Worm (Caenorhabditis elegans) whole organism, mixed stage, embryonic: ENCODE measurements around the gene F32H5.4.

Experiments
- elt-3 ChIP-seq: fragments of 150-350 bp; optimal IDR thresholded peaks from 2 replicates; lab custom pipeline; 2014; ENCODE audit warnings: missing biosample characterization, missing genetic modification characterization
- mep-1 ChIP-seq: fragments of 150-350 bp; optimal IDR thresholded peaks from 2 replicates; lab custom pipeline; 2017; ENCODE audit warnings: missing biosample characterization, missing genetic modification reagents, missing genetic modification characterization, inconsistent platforms
- mls-2 ChIP-seq: sonication (generic microtip); optimal IDR thresholded peaks from 2 replicates; lab custom pipeline; 2016; ENCODE audit warnings: mild to moderate bottlenecking, missing genetic modification characterization, moderate library complexity, missing compliant biosample characterization
- nhr-28 ChIP-seq: fragments of 150-350 bp; optimal IDR thresholded peaks from 2 replicates; lab custom pipeline; 2014; ENCODE audit warnings: missing biosample characterization, missing genetic modification characterization

DNA sequence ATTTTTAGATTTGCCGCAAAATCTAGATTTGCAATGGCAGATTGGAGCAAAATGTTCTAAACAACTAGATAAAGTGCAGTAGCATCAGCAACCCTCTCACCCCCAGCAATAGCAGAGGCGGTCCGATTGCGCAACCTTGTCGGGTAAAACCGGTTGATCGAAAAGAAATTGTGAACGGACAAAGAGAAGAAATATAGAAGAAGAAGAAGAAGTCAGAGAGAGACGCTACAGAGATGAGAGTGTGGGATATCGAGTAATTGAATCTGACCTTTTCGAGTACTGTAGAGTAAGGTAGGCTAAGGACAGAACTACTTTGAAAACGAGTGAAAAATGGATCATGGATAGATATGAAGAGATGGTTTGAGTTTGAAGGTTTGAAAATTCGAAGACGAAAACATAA, 15.5 kb downstream of the F32H5.4 start:
- TF ChIP-seq mls-2 (tag; lab: Kevin White, UChicago) (no peak), elt-3 (no peak), nhr-28 (tag; lab: Kevin White, UChicago) (no peak), mep-1 (tag; lab: Kevin White, UChicago) (no peak)
